Worm (Caenorhabditis elegans): Measurements from ENCODE around the gene srh-80.

ce11 chrV:185694-186217 lies 34.0 kb upstream of the srh-80 start, which contains the start of gene arid-1:
- TF ChIP-seq med-1 (GFP tag; optimal IDR thresholded peaks at IDR 0.05; ENCODE audit: insufficient read depth) (no peak), ref-1 (GFP tag; conservative IDR thresholded peaks at IDR 0.05) (no peak), flt-1 (GFP tag; IDR thresholded peaks at IDR 0.05) (no peak), klf-2 (GFP tag; conservative IDR thresholded peaks at IDR 0.05) (no peak)
